Worm (Caenorhabditis elegans) whole organism, L4 larva: Measurements from ENCODE around the gene pdfr-1.

Experiments used
- D1046.2 ChIP-seq: fragments of 200-800 bp; sonication (Bioruptor generic); IDR thresholded peaks from 2 replicates; pipeline ENCODE4 v1.3.6; 2022; ENCODE audit warnings: missing genetic modification characterization, missing compliant biosample characterization
- F10B5.3 ChIP-seq: sonication (generic microtip); optimal IDR thresholded peaks from 2 replicates; lab custom pipeline; 2016; ENCODE audit warnings: mild to moderate bottlenecking, missing genetic modification characterization, missing compliant biosample characterization
- F26F4.8 ChIP-seq: fragments of 200-800 bp; sonication (Bioruptor generic); conservative IDR thresholded peaks from 2 replicates; pipeline ENCODE4 v1.3.6; 2022; ENCODE audit warnings: missing genetic modification characterization, missing compliant biosample characterization
- R02D3.7 ChIP-seq: fragments of 150-350 bp; sonication (generic microtip); optimal IDR thresholded peaks from 3 replicates; lab custom pipeline; 2014; ENCODE audit warnings: missing biosample characterization, missing genetic modification characterization
- T20F7.1 ChIP-seq: fragments of 200-800 bp; sonication (Bioruptor generic); optimal IDR thresholded peaks from 2 replicates; lab custom pipeline; 2018; ENCODE audit warnings: mild to moderate bottlenecking, missing genetic modification characterization, missing compliant biosample characterization
- T26A8.4 ChIP-seq: fragments of 200-800 bp; sonication (Bioruptor generic); IDR thresholded peaks from 2 replicates; pipeline ENCODE4 v1.3.6; 2022; ENCODE audit warnings: missing genetic modification characterization, missing compliant biosample characterization
- Y48G9A.11 ChIP-seq: fragments of 200-800 bp; sonication (Bioruptor generic); IDR thresholded peaks from 2 replicates; pipeline ENCODE4 v1.3.6; 2022; ENCODE audit warnings: missing genetic modification reagents, missing genetic modification characterization, missing compliant biosample characterization
- Y75B8A.6 ChIP-seq: fragments of 200-800 bp; sonication (Bioruptor generic); IDR thresholded peaks from 2 replicates; pipeline ENCODE4 v1.3.6; 2022; ENCODE audit warnings: missing genetic modification reagents, missing genetic modification characterization, missing compliant biosample characterization
- ZK546.5 ChIP-seq, 2 experiments: sonication (generic microtip); optimal IDR thresholded peaks; 2 replicates each; lab custom pipeline; 2017; ENCODE audit warnings: missing biosample characterization in 2 of 2, missing genetic modification characterization in 2 of 2
- aha-1 ChIP-seq: fragments of 150-350 bp; peaks from one replicate; lab custom pipeline; 2014; ENCODE audit warnings: missing biosample characterization, missing genetic modification characterization
- ceh-62 ChIP-seq: sonication (generic microtip); optimal IDR thresholded peaks from 2 replicates; lab custom pipeline; 2017; ENCODE audit warnings: missing biosample characterization, missing genetic modification characterization
- ceh-82 ChIP-seq: sonication (generic microtip); optimal IDR thresholded peaks from 2 replicates; lab custom pipeline; 2017; ENCODE audit warnings: missing biosample characterization, missing genetic modification characterization
- daf-16 ChIP-seq, 3 experiments: sonication (generic microtip); optimal IDR thresholded peaks; 2 replicates each; lab custom pipeline; 2016 to 2017; ENCODE audit warnings: missing genetic modification characterization in 3 of 3, missing genetic modification reagents in 3 of 3, mild to moderate bottlenecking in 2 of 3, missing compliant biosample characterization in 2 of 3, missing biosample characterization in 1 of 3, moderate library complexity in 1 of 3
- dmd-8 ChIP-seq: fragments of 200-800 bp; sonication (Bioruptor generic); IDR thresholded peaks from 2 replicates; pipeline ENCODE4 v1.3.6; 2022; ENCODE audit warnings: missing genetic modification characterization, missing compliant biosample characterization
- dmd-9 ChIP-seq: fragments of 200-800 bp; sonication (Bioruptor generic); IDR thresholded peaks from 2 replicates; pipeline ENCODE4 v1.3.6; 2022; ENCODE audit warnings: missing genetic modification reagents, missing genetic modification characterization, missing compliant biosample characterization
- dpl-1 ChIP-seq: fragments of 150-350 bp; optimal IDR thresholded peaks from 2 replicates; lab custom pipeline; 2014; ENCODE audit warnings: missing biosample characterization, missing genetic modification reagents, missing genetic modification characterization
- duxl-1 ChIP-seq: sonication (generic microtip); optimal IDR thresholded peaks from 2 replicates; lab custom pipeline; 2016; ENCODE audit warnings: mild to moderate bottlenecking, missing genetic modification characterization, moderate library complexity, missing compliant biosample characterization; ENCODE audit not compliant: poor library complexity
- lim-7 ChIP-seq: fragments of 200-800 bp; sonication (Bioruptor generic); IDR thresholded peaks from 2 replicates; pipeline ENCODE4 v1.3.6; 2022; ENCODE audit warnings: missing genetic modification characterization, missing compliant biosample characterization
- lin-15B ChIP-seq: fragments of 150-350 bp; sonication (generic microtip); optimal IDR thresholded peaks from 3 replicates; lab custom pipeline; 2014; ENCODE audit warnings: missing biosample characterization, missing genetic modification characterization
- lin-29 ChIP-seq: fragments of 200-800 bp; sonication (Bioruptor generic); IDR thresholded peaks from 2 replicates; pipeline ENCODE4 v1.3.6; 2022; ENCODE audit warnings: missing genetic modification reagents, missing genetic modification characterization, missing compliant biosample characterization
- madf-9 ChIP-seq: fragments of 200-800 bp; sonication (Bioruptor generic); conservative IDR thresholded peaks from 2 replicates; pipeline ENCODE4 v1.3.6; 2022; ENCODE audit warnings: missing genetic modification reagents, missing genetic modification characterization, missing compliant biosample characterization
- mdl-1 ChIP-seq, 2 experiments: fragments of 150-350 bp in 1 of 2; sonication (generic microtip) in 1 of 2; optimal IDR thresholded peaks; 2 replicates each; lab custom pipeline; 2014 to 2017; ENCODE audit warnings: missing biosample characterization in 2 of 2, missing genetic modification characterization in 2 of 2
- mxl-3 ChIP-seq: fragments of 200-800 bp; sonication (Bioruptor generic); optimal IDR thresholded peaks from 2 replicates; lab custom pipeline; 2018; ENCODE audit warnings: mild to moderate bottlenecking, missing genetic modification characterization, missing compliant biosample characterization
- nhr-10 ChIP-seq: fragments of 150-350 bp; optimal IDR thresholded peaks from 2 replicates; lab custom pipeline; 2014; ENCODE audit warnings: missing biosample characterization, missing genetic modification characterization
- nhr-11 ChIP-seq: fragments of 150-350 bp; optimal IDR thresholded peaks from 2 replicates; lab custom pipeline; 2014; ENCODE audit warnings: missing biosample characterization, missing genetic modification characterization
- nhr-111 ChIP-seq: fragments of 200-800 bp; sonication (Bioruptor generic); optimal IDR thresholded peaks from 2 replicates; lab custom pipeline; 2018; ENCODE audit warnings: mild to moderate bottlenecking, missing genetic modification characterization, missing compliant biosample characterization
- nhr-28 ChIP-seq: fragments of 150-350 bp; optimal IDR thresholded peaks from 2 replicates; lab custom pipeline; 2014; ENCODE audit warnings: missing biosample characterization, missing genetic modification characterization
- nhr-48 ChIP-seq: sonication (generic microtip); optimal IDR thresholded peaks from 2 replicates; lab custom pipeline; 2016; ENCODE audit warnings: mild to moderate bottlenecking, missing genetic modification characterization, missing compliant biosample characterization
- nhr-76 ChIP-seq: fragments of 150-350 bp; optimal IDR thresholded peaks from 2 replicates; lab custom pipeline; 2014; ENCODE audit warnings: missing biosample characterization, missing genetic modification characterization
- php-3 ChIP-seq: fragments of 200-800 bp; sonication (Bioruptor generic); IDR thresholded peaks from 2 replicates; pipeline ENCODE4 v1.3.6; 2022; ENCODE audit warnings: missing genetic modification reagents, missing genetic modification characterization, missing compliant biosample characterization
- pqm-1 ChIP-seq: sonication (generic microtip); optimal IDR thresholded peaks from 2 replicates; lab custom pipeline; 2017; ENCODE audit warnings: missing biosample characterization, missing genetic modification characterization
- sdz-12 ChIP-seq: fragments of 200-800 bp; sonication (Bioruptor generic); optimal IDR thresholded peaks from 2 replicates; lab custom pipeline; 2018; ENCODE audit warnings: mild to moderate bottlenecking, missing genetic modification characterization, missing compliant biosample characterization
- set-16 ChIP-seq: fragments of 200-800 bp; sonication (Bioruptor generic); IDR thresholded peaks from 2 replicates; pipeline ENCODE4 v1.3.6; 2022; ENCODE audit warnings: missing genetic modification reagents, missing genetic modification characterization, missing compliant biosample characterization
- skn-1 ChIP-seq: fragments of 150-350 bp; optimal IDR thresholded peaks from 2 replicates; lab custom pipeline; 2014; ENCODE audit warnings: missing biosample characterization, missing genetic modification characterization
- spr-3 ChIP-seq: fragments of 200-800 bp; sonication (Bioruptor generic); optimal IDR thresholded peaks from 2 replicates; lab custom pipeline; 2018; ENCODE audit warnings: mild to moderate bottlenecking, missing genetic modification characterization, missing compliant biosample characterization
- unc-130 ChIP-seq: sonication (generic microtip); optimal IDR thresholded peaks from 2 replicates; lab custom pipeline; 2016; ENCODE audit warnings: missing genetic modification reagents, missing genetic modification characterization, missing compliant biosample characterization
- unc-39 ChIP-seq: sonication (generic microtip); optimal IDR thresholded peaks from 2 replicates; lab custom pipeline; 2017; ENCODE audit warnings: missing biosample characterization, missing genetic modification characterization
- unc-62 ChIP-seq, 3 experiments: fragments of 150-350 bp in 1 of 3; sonication (generic microtip); optimal IDR thresholded peaks in 2 of 3; peaks in 1 of 3; 1 replicate in 1 of 3; 2 replicates in 2 of 3; lab custom pipeline; 2014 to 2017; ENCODE audit warnings: missing biosample characterization in 3 of 3, missing genetic modification characterization in 3 of 3, missing genetic modification reagents in 3 of 3, missing genotype in 1 of 3
- vab-7 ChIP-seq: fragments of 200-800 bp; sonication (Bioruptor generic); IDR thresholded peaks from 2 replicates; pipeline ENCODE4 v1.3.6; 2022; ENCODE audit warnings: missing genetic modification reagents, missing genetic modification characterization, missing compliant biosample characterization
- zfp-2 ChIP-seq: sonication (generic microtip); optimal IDR thresholded peaks from 2 replicates; lab custom pipeline; 2016; ENCODE audit warnings: mild to moderate bottlenecking, missing genetic modification characterization, missing compliant biosample characterization
- zfp-3 ChIP-seq: fragments of 200-800 bp; sonication (Bioruptor generic); conservative IDR thresholded peaks from 2 replicates; pipeline ENCODE4 v1.3.6; 2022; ENCODE audit warnings: missing genetic modification reagents, missing genetic modification characterization, missing compliant biosample characterization
- zip-11 ChIP-seq: fragments of 200-800 bp; sonication (Bioruptor generic); IDR thresholded peaks from 2 replicates; pipeline ENCODE4 v1.3.6; 2022; ENCODE audit warnings: missing genetic modification characterization, missing compliant biosample characterization
- ztf-11 ChIP-seq: fragments of 150-350 bp; optimal IDR thresholded peaks from 2 replicates; lab custom pipeline; 2014; ENCODE audit warnings: missing biosample characterization, missing genetic modification characterization
- ztf-7 ChIP-seq: fragments of 150-350 bp; optimal IDR thresholded peaks from 2 replicates; lab custom pipeline; 2014; ENCODE audit warnings: missing biosample characterization, missing genetic modification characterization

Gene pdfr-1

DNA sequence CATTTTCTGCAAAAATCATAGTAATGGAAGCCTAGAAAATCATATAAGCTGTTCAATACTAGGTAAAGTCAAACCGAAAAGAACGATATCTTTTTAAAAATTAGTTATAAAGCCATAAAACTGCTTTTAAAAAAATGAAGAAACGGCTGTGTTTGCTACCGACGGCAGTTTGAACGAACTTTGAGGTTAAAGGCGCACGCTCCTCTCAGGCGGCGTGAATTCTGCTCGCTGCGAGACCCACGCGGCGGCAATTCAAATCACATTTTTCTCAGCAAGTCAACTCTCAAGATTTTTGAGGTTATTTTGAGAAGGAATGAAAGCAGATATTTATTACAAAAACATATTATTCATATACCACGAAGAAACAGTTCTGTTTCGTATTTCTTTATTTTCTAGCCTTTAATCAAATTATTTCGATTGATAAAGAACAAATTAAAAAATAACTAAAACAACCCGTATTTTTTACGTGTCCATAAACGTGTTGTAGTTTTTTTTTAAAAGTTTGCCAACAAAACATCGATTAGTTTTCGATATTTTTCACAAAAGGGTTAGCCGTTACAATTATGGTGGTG lies 43.7 kb downstream of the pdfr-1 start, which contains the start of the genes mdh-2 and F20H11.4 (continued):
- peak; percentile 43 for TF ChIP-seq T20F7.1
- TF ChIP-seq vab-7 (GFP tag; lab: Robert Waterston, UW), result no peak
- TF ChIP-seq dpl-1, result peak; percentile 95
- TF ChIP-seq D1046.2 (GFP tag; lab: Robert Waterston, UW), result no peak
- TF ChIP-seq lin-29 (GFP tag; lab: Robert Waterston, UW), result no peak
- TF ChIP-seq ceh-82 (tag; lab: Kevin White, UChicago), result no peak
- no peak for TF ChIP-seq lim-7
- no peak for TF ChIP-seq ceh-62 (tag; lab: Kevin White, UChicago)
- TF ChIP-seq Y75B8A.6 (GFP tag; lab: Robert Waterston, UW), result no peak
- no peak for TF ChIP-seq R02D3.7 (tag; lab: Kevin White, UChicago)
- TF ChIP-seq unc-130 (GFP tag; lab: Kevin White, UChicago), result peak; percentile 55
- no peak for TF ChIP-seq Y48G9A.11 (GFP tag; lab: Robert Waterston, UW)
- TF ChIP-seq F26F4.8 (GFP tag; lab: Robert Waterston, UW), result no peak
- peak; percentile 34 for TF ChIP-seq nhr-11 (tag; lab: Kevin White, UChicago)
- TF ChIP-seq ZK546.5 (tag; optimal IDR thresholded peaks at IDR 0.05; lab: Kevin White, UChicago), result peak in 1 of 2 experiments; percentile 9
- peak in 1 of 2 experiments; percentile 77 for TF ChIP-seq mdl-1 (tag; optimal IDR thresholded peaks at IDR 0.05; lab: Kevin White, UChicago)
- TF ChIP-seq spr-3 (GFP tag; lab: Kevin White, UChicago), result no peak
- no peak for TF ChIP-seq zip-11 (GFP tag; lab: Robert Waterston, UW)
- TF ChIP-seq sdz-12 (GFP tag; lab: Kevin White, UChicago), result no peak
- TF ChIP-seq nhr-111 (GFP tag; lab: Kevin White, UChicago), result no peak
- TF ChIP-seq unc-39 (tag; lab: Kevin White, UChicago), result no peak
- no peak for TF ChIP-seq daf-16 (GFP tag; optimal IDR thresholded peaks at IDR 0.05; lab: Kevin White, UChicago)
- TF ChIP-seq daf-16 (tag; optimal IDR thresholded peaks at IDR 0.05; lab: Kevin White, UChicago), result peak; percentile 42
- no peak for TF ChIP-seq dmd-8 (GFP tag; lab: Robert Waterston, UW)
- no peak for TF ChIP-seq ztf-11 (tag; lab: Kevin White, UChicago)

DNA sequence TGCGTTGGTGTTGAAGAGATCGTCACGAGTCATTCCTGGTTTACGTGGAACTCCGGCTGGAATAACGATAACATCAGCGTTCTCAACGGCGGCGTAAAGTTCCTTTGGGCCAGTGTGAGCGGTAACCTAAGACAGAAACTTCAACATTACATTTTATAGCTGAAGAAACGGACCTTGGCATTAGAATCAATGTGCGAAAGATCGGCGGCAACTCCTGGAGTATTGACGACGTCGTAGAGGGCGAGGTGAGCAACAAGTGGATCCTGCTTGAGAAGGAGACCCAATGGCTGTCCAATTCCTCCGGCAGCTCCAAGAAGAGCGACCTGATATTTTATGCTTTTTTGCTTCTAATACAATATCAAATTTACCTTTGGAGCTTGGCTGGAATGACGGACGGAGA lies 44.2 kb downstream of the pdfr-1 start:
- no peak for TF ChIP-seq unc-62 (GFP tag; optimal IDR thresholded peaks at IDR 0.05 in 1 of 2; lab: Kevin White, UChicago)
- no peak for TF ChIP-seq unc-62 (tag; optimal IDR thresholded peaks at IDR 0.05; lab: Kevin White, UChicago)
- no peak for TF ChIP-seq pqm-1
- TF ChIP-seq dmd-9 (GFP tag; lab: Robert Waterston, UW), result no peak

DNA sequence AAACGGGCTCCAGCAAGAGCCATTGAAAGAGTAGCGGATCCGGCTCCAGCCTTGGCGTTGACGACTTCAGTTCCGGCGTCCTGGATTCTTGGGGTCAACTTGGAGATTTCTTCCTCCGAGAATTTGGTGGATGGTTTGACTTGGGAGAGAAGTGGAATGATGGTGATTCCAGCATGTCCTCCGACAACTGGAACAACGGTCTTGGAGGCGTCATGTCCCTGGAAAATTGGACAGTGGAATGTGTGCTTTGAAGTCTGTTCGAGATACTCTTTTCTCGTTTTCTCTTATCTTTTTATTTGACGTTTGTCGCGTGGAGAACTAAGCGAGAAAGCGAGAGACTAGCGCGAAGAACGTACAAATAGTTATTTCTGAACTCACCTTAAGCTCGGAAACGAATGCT lies 44.8 kb downstream of the pdfr-1 start:
- TF ChIP-seq lin-15B (tag; lab: Kevin White, UChicago) (no peak), aha-1 (tag; lab: Kevin White, UChicago) (peak; percentile 45), php-3 (GFP tag; lab: Robert Waterston, UW) (no peak), T26A8.4 (GFP tag; lab: Robert Waterston, UW) (no peak), zfp-2 (no peak), ztf-7 (no peak), nhr-48 (no peak), Y48G9A.11 (GFP tag; lab: Robert Waterston, UW) (no peak), mxl-3 (GFP tag; lab: Kevin White, UChicago) (no peak), skn-1 (no peak), F10B5.3 (tag; lab: Kevin White, UChicago) (no peak), zfp-3 (GFP tag; lab: Robert Waterston, UW) (0 out of 2 replicates have a peak, but pooled peaks have one; percentile 72), unc-62 (GFP tag; optimal IDR thresholded peaks at IDR 0.05 in 1 of 2; lab: Kevin White, UChicago) (no peak), unc-62 (tag; optimal IDR thresholded peaks at IDR 0.05; lab: Kevin White, UChicago) (no peak), R02D3.7 (tag; lab: Kevin White, UChicago) (no peak), nhr-28 (peak; percentile 1), madf-9 (GFP tag; lab: Robert Waterston, UW) (no peak), duxl-1 (no peak), set-16 (GFP tag; lab: Robert Waterston, UW) (peak; percentile 15; the same call in 1 of the 2 replicates), nhr-76 (tag; lab: Kevin White, UChicago) (no peak), nhr-10 (tag; lab: Kevin White, UChicago) (no peak), unc-39 (tag; lab: Kevin White, UChicago) (no peak), lim-7 (0 out of 2 replicates have a peak, but pooled peaks have one; percentile 23)
